Fruit fly (Drosophila melanogaster) Kc167 (cell line): ENCODE results near the gene ple.

Experiments
- Myc ChIP-seq: fragments of >200 bp; optimal IDR thresholded peaks from 2 replicates; lab custom pipeline; 2017; ENCODE audit warnings: missing external identifiers
- Sin3A ChIP-seq: fragments of >200 bp; optimal IDR thresholded peaks from 2 replicates; lab custom pipeline; 2018; ENCODE audit warnings: missing external identifiers
- h ChIP-seq: fragments of >200 bp; optimal IDR thresholded peaks from 3 replicates; lab custom pipeline; 2018; ENCODE audit warnings: missing external identifiers
- insv ChIP-seq: fragments of >200 bp; optimal IDR thresholded peaks from 3 replicates; lab custom pipeline; 2018; ENCODE audit warnings: missing external identifiers
- psq ChIP-seq: fragments of >200 bp; optimal IDR thresholded peaks from 2 replicates; lab custom pipeline; 2017; ENCODE audit warnings: missing external identifiers
- ttk ChIP-seq: sonication (Bioruptor generic); optimal IDR thresholded peaks from 2 replicates; lab custom pipeline; 2017; ENCODE audit warnings: missing external identifiers

ple gene

DNA sequence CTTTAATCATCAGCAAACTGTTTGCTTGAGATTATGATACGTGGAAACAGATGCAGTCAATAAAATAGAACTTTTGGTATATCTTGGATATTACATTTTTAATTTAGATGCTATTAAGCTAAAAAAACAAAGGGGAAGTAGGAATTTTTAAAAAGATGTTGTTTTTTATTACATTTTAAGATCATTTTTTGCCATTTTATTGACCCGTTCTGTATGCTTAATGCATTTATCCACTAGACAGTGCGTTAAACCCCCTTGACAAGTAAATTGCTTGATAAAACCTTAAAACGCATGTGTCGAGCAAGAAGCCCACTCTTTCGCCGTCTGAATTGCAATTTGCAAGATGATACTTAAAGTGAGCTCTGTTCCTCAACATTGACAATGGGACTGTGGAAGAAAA is 26.1 kb downstream of the ple start:
- no peak for TF ChIP-seq ttk (lab: Kevin White, UChicago)
- no peak for TF ChIP-seq insv (lab: Kevin White, UChicago)
- TF ChIP-seq Sin3A (lab: Kevin White, UChicago): no peak
- no peak for TF ChIP-seq h (lab: Kevin White, UChicago)
- TF ChIP-seq psq (lab: Kevin White, UChicago): no peak

DNA sequence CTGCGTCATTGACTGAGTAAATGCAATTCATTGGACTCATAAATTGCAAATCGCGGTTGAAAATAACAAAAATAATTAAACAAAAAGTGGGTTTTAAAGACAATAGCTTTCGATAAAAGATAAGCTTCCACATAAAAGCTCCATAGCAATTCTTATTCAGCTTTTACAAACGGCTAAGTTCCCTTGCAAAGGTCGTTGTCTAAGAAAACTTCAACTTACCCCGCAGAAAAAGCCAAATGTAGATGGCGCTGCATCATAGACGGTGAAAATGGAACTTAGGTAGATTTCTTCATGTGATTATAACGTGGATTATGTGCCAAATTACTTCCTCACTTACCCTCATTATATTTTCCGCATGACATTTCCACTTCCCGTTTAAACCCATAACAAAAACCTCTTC is 30.4 kb downstream of the ple start:
- TF ChIP-seq ttk (lab: Kevin White, UChicago) (no peak), insv (lab: Kevin White, UChicago) (no peak), psq (lab: Kevin White, UChicago) (no peak), Myc (lab: Kevin White, UChicago) (no peak), h (lab: Kevin White, UChicago) (no peak), Sin3A (lab: Kevin White, UChicago) (no peak)

dm6 chr3L:6667716-6668115 is 51.6 kb downstream of the ple start, which contains the start of gene Grl65a:
Gene Grl65a, minus strand, starts transcription at chr3L:6667816.
- TF ChIP-seq Myc (lab: Kevin White, UChicago): no peak
- TF ChIP-seq h (lab: Kevin White, UChicago): no peak
- no peak for TF ChIP-seq ttk (lab: Kevin White, UChicago)
- no peak for TF ChIP-seq insv (lab: Kevin White, UChicago)
- no peak for TF ChIP-seq Sin3A (lab: Kevin White, UChicago)
- TF ChIP-seq psq (lab: Kevin White, UChicago): no peak

dm6 chr3L:6665541-6665940 is 53.8 kb downstream of the ple start, which contains the start of gene eIF4E4:
Gene eIF4E4, minus strand, starts transcription at chr3L:6665641.
- TF ChIP-seq Myc (lab: Kevin White, UChicago) (no peak), psq (lab: Kevin White, UChicago) (no peak), ttk (lab: Kevin White, UChicago) (no peak), Sin3A (lab: Kevin White, UChicago) (no peak), h (lab: Kevin White, UChicago) (no peak), insv (lab: Kevin White, UChicago) (no peak)
